Worm (Caenorhabditis elegans) whole organism, late embryonic: ENCODE data around the gene taf-8.

Experiments
- gmeb-2 ChIP-seq: sonication (generic microtip); optimal IDR thresholded peaks from 2 replicates; lab custom pipeline; 2016; ENCODE audit warnings: missing genetic modification characterization, inconsistent platforms, missing compliant biosample characterization
- pqm-1 ChIP-seq: sonication (generic microtip); optimal IDR thresholded peaks from 2 replicates; lab custom pipeline; 2016; ENCODE audit warnings: missing genetic modification characterization, missing compliant biosample characterization
- ref-2 ChIP-seq: sonication (generic microtip); optimal IDR thresholded peaks from 2 replicates; lab custom pipeline; 2016; ENCODE audit warnings: missing genetic modification characterization, missing compliant biosample characterization
- rnt-1 ChIP-seq: sonication (generic microtip); optimal IDR thresholded peaks from 2 replicates; lab custom pipeline; 2016; ENCODE audit warnings: missing genetic modification characterization, missing compliant biosample characterization
- zip-5 ChIP-seq: sonication (generic microtip); optimal IDR thresholded peaks from 2 replicates; lab custom pipeline; 2016; ENCODE audit warnings: missing genetic modification characterization, missing compliant biosample characterization

DNA sequence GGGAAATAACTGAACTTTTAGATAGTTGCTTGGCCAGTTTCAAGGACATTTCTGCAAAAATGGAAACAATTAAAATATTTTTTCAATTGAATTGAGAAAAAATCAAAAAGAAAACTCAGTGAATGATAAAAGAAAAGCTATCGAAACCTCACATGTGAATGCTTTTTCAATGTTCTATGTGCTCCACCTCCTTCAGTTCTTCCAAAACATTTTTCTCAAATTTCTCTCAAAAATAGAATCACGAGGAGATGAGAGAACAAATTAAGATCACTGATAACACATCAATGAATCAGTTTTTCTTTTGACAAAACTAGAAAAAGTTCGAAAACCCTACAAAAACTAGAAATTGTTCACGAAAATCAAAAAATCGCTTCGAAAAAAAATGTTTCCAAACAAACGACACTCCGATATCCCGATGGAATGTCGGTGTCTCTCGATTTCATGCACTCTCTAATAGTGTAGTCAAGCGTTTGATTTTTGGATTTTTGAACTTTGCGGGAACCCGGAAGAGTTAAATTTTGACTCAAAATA is 17.6 kb downstream of the taf-8 start, which contains the start of gene ZK1320.9:
- TF ChIP-seq pqm-1 (tag; lab: Kevin White, UChicago) (no peak), rnt-1 (tag; lab: Kevin White, UChicago) (no peak), ref-2 (no peak), zip-5 (tag; lab: Kevin White, UChicago) (no peak), gmeb-2 (tag; lab: Kevin White, UChicago) (no peak)
